Fruit fly (Drosophila melanogaster) whole organism, prepupa: ENCODE data around the gene pps.

Experiments used
- Blimp-1 ChIP-seq: fragments of 200-800 bp; sonication (Bioruptor generic); optimal IDR thresholded peaks from 3 replicates; lab custom pipeline; 2017; ENCODE audit warnings: missing biosample characterization, missing genetic modification characterization, mild to moderate bottlenecking, moderate library complexity, missing genetic modification reagents
- CG3919 ChIP-seq: fragments of 200-800 bp; sonication (Bioruptor generic); optimal IDR thresholded peaks from 3 replicates; lab custom pipeline; 2016; ENCODE audit warnings: missing biosample characterization, missing genetic modification characterization
- CG6276 ChIP-seq: fragments of 200-800 bp; sonication (Bioruptor generic); optimal IDR thresholded peaks from 2 replicates; lab custom pipeline; 2017; ENCODE audit warnings: missing biosample characterization, mild to moderate bottlenecking, missing genetic modification characterization
- CG6808 ChIP-seq: fragments of 200-800 bp; sonication (Bioruptor generic); optimal IDR thresholded peaks from 3 replicates; lab custom pipeline; 2017; ENCODE audit warnings: missing biosample characterization, missing genetic modification characterization, mild to moderate bottlenecking, moderate library complexity, missing genetic modification reagents
- Eip78C ChIP-seq: fragments of 200-800 bp; sonication (Bioruptor generic); peaks from one replicate; lab custom pipeline; 2016; ENCODE audit warnings: missing biosample characterization, missing genetic modification characterization
- Gug ChIP-seq: fragments of 200-800 bp; sonication (Bioruptor generic); IDR thresholded peaks from 2 replicates; pipeline ENCODE4 v1.3.6; 2022; ENCODE audit warnings: missing biosample characterization, missing genetic modification characterization
- Hr39 ChIP-seq: fragments of 200-800 bp; sonication (Bioruptor generic); optimal IDR thresholded peaks from 2 replicates; lab custom pipeline; 2016; ENCODE audit warnings: missing biosample characterization, missing genetic modification characterization
- Lpt ChIP-seq: fragments of 200-800 bp; sonication (Bioruptor generic); optimal IDR thresholded peaks from 3 replicates; lab custom pipeline; 2016; ENCODE audit warnings: missing biosample characterization, missing genetic modification characterization
- Sox102F ChIP-seq: fragments of 200-800 bp; sonication (Bioruptor generic); optimal IDR thresholded peaks from 2 replicates; lab custom pipeline; 2016; ENCODE audit warnings: missing biosample characterization, mild to moderate bottlenecking, missing genetic modification characterization
- Sox14 ChIP-seq: fragments of 200-800 bp; sonication (Bioruptor generic); optimal IDR thresholded peaks from 3 replicates; lab custom pipeline; 2016; ENCODE audit warnings: missing biosample characterization, missing genetic modification characterization
- acj6 ChIP-seq: fragments of 200-800 bp; sonication (Bioruptor generic); optimal IDR thresholded peaks from 3 replicates; lab custom pipeline; 2016; ENCODE audit warnings: missing biosample characterization, missing genetic modification characterization
- fkh ChIP-seq: fragments of 200-800 bp; sonication (Bioruptor generic); optimal IDR thresholded peaks from 3 replicates; lab custom pipeline; 2017; ENCODE audit warnings: missing biosample characterization, mild to moderate bottlenecking, missing genetic modification characterization, moderate library complexity
- net ChIP-seq: fragments of 200-800 bp; sonication (Bioruptor generic); optimal IDR thresholded peaks from 3 replicates; lab custom pipeline; 2016; ENCODE audit warnings: missing biosample characterization, missing genetic modification characterization
- salr ChIP-seq, 2 experiments: fragments of 200-800 bp; sonication (Bioruptor generic); optimal IDR thresholded peaks; 3 replicates each; lab custom pipeline; 2016 to 2018; ENCODE audit warnings: missing biosample characterization in 2 of 2, missing genetic modification characterization in 2 of 2, mild to moderate bottlenecking in 1 of 2

DNA sequence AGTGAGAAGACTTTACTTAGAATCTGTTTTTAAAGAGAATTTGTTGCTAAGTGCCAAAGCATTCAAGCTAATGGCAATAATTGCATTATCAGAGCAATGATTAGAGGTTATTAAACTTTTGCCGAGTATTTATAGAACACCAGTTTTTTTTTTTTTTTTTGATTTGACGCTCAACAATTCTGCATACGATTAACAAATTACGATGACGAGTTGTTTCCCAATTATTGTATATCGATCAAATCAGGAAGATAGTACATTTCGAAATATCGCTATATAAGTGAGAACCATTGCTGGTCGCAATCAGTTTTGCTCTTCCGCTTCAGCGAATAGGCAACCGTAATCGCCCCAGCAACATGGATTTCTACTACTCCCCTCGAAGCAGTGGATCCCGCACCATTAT, 39.8 kb upstream of the pps start, which contains the start of gene GstD4:
- TF ChIP-seq Gug (no peak), Hr39 (GFP tag; lab: Kevin White, UChicago) (no peak), Lpt (no peak), CG6276 (GFP tag; lab: Kevin White, UChicago) (no peak), Eip78C (GFP tag; lab: Kevin White, UChicago) (no peak), net (GFP tag; lab: Kevin White, UChicago) (no peak), CG3919 (no peak), CG6808 (GFP tag; lab: Kevin White, UChicago) (no peak), acj6 (GFP tag; lab: Kevin White, UChicago) (no peak), fkh (no peak), Sox14 (no peak), Sox102F (GFP tag; lab: Kevin White, UChicago) (no peak), Blimp-1 (GFP tag; lab: Kevin White, UChicago) (no peak), salr (GFP tag; optimal IDR thresholded peaks at IDR 0.05; lab: Kevin White, UChicago) (no peak)
